Fruit fly (Drosophila melanogaster) whole organism, pupa: ENCODE data around the gene Bdbt.
A peak's percentile ranks its signal among the peaks of the same experiment; 100 is the strongest.

Experiments used
- CG12605 ChIP-seq: fragments of 200-800 bp; sonication (Bioruptor generic); IDR thresholded peaks from 2 replicates; pipeline ENCODE4 v1.3.6; 2022; ENCODE audit warnings: missing biosample characterization, missing genetic modification characterization
- CG4496 ChIP-seq: fragments of 200-800 bp; sonication (Bioruptor generic); IDR thresholded peaks from 3 replicates; pipeline ENCODE4 v1.3.6; 2022; ENCODE audit warnings: missing biosample characterization, missing genetic modification characterization
- D1 ChIP-seq: fragments of 200-800 bp; sonication (Bioruptor generic); optimal IDR thresholded peaks from 2 replicates; lab custom pipeline; 2018; ENCODE audit warnings: missing biosample characterization, mild to moderate bottlenecking, missing genetic modification characterization, moderate library complexity
- Pif1A ChIP-seq: fragments of 200-800 bp; sonication (Bioruptor generic); optimal IDR thresholded peaks from 3 replicates; lab custom pipeline; 2016; ENCODE audit warnings: missing biosample characterization, missing genetic modification characterization
- Snoo ChIP-seq: fragments of 200-800 bp; sonication (Bioruptor generic); optimal IDR thresholded peaks from 3 replicates; lab custom pipeline; 2017; ENCODE audit warnings: missing biosample characterization, mild to moderate bottlenecking, missing genetic modification characterization, inconsistent platforms
- gl ChIP-seq: fragments of 200-800 bp; sonication (Bioruptor generic); optimal IDR thresholded peaks from 2 replicates; lab custom pipeline; 2018; ENCODE audit warnings: missing biosample characterization, mild to moderate bottlenecking, missing genetic modification characterization

DNA sequence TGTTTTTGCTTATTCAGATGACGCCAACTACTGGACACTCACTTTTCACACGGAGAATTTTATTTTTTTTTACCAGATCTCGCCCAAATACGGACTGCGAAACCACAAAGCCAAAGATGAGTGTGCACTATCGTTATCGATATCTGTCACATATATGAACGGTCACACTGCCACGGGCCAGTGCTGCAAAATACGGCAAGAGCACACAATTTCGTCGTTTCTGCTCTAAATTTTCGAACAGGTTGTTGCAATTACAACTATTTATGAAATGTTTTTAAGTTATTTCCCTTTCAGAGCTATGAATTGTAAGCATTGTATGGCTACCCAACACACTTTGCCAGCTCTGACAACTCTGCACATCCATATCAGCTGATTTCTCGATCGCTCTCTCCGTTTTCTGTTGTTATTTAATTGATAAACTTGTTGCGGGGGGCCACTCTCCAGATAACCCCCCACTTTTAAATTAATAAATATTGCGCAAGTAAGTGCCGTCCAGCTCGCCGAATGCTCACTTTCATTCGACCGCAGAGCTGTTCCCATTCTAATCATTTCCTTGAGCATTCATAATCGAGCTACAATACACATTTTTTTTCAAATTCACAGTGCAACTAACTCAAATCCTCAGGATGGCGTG is 8.8 kb upstream of the Bdbt start, which contains the start of the genes slmb and CG5793:
- no peak for TF ChIP-seq D1 (tag; lab: Kevin White, UChicago)
- no peak for TF ChIP-seq gl (tag; lab: Kevin White, UChicago)
- TF ChIP-seq Pif1A (GFP tag; lab: Kevin White, UChicago): no peak
- peak; percentile 53 for TF ChIP-seq Snoo
- TF ChIP-seq CG12605 (GFP tag; lab: Robert Waterston, UW): no peak
- TF ChIP-seq CG4496 (GFP tag; lab: Robert Waterston, UW): peak; percentile 77; the same call in 2 of the 3 replicates
